Fruit fly (Drosophila melanogaster) whole organism: ENCODE measurements around the gene CG12105.

Experiments
- CG8478 ChIP-seq: fragments of >200 bp; optimal IDR thresholded peaks from 2 replicates; lab custom pipeline; 2018; ENCODE audit warnings: inconsistent platforms
- Dll ChIP-seq: fragments of >200 bp; optimal IDR thresholded peaks from 2 replicates; lab custom pipeline; 2017
- EcR ChIP-seq, 2 experiments: fragments of >200 bp; optimal IDR thresholded peaks; 2 replicates each; lab custom pipeline; 2017; ENCODE audit warnings: missing biosample characterization in 2 of 2, missing genetic modification characterization in 2 of 2, missing genetic modification reagents in 2 of 2
- pan ChIP-seq: fragments of >200 bp; optimal IDR thresholded peaks from 2 replicates; lab custom pipeline; 2017
- psq ChIP-seq: fragments of >200 bp; optimal IDR thresholded peaks from 2 replicates; lab custom pipeline; 2017
- usp ChIP-seq: fragments of >200 bp; optimal IDR thresholded peaks from 2 replicates; lab custom pipeline; 2017; ENCODE audit warnings: missing biosample characterization, missing genetic modification characterization, mixed read lengths

The CG12105 gene

dm6 chr3L:1578391-1578948 is 37.1 kb downstream of the CG12105 start:
- no peak for TF ChIP-seq CG8478 (lab: Kevin White, UChicago)
- no peak for TF ChIP-seq Dll (lab: Kevin White, UChicago)
- TF ChIP-seq usp = no peak
- TF ChIP-seq pan = no peak
- no peak for TF ChIP-seq EcR (GFP tag; optimal IDR thresholded peaks at IDR 0.05; lab: Kevin White, UChicago)
- no peak for TF ChIP-seq psq (lab: Kevin White, UChicago)

DNA sequence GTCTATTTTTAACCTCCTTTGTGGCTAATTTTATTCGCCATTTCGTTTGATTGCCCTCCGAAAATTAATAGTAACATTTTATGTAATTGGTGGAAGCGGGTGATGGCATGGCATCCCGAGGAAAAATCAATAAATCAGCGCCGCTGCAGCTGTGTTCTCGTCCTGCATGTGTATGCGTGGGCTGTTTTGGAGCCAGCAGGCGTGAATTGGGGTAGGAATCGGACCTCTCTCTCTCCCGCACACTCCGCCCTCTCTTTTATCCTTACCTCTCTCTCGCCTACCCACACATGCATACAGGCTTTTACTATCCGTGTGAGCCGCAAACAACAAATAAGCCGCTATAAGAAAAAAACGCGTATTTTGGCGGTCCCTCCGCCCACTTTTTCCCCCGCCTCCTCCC is 38.3 kb downstream of the CG12105 start:
- no peak for TF ChIP-seq CG8478 (lab: Kevin White, UChicago)
- no peak for TF ChIP-seq Dll (lab: Kevin White, UChicago)
- no peak for TF ChIP-seq usp
- no peak for TF ChIP-seq EcR (GFP tag; optimal IDR thresholded peaks at IDR 0.05; lab: Kevin White, UChicago)
- TF ChIP-seq psq (lab: Kevin White, UChicago) = no peak
- TF ChIP-seq pan = no peak

dm6 chr3L:1576489-1577106 is 39.0 kb downstream of the CG12105 start, which contains the start of gene CG13917:
Gene CG13917 (plus strand): TSS chr3L:1576699.
- no peak for TF ChIP-seq usp
- TF ChIP-seq pan = no peak
- TF ChIP-seq CG8478 (lab: Kevin White, UChicago) = no peak
- TF ChIP-seq Dll (lab: Kevin White, UChicago) = no peak
- TF ChIP-seq psq (lab: Kevin White, UChicago) = no peak
- no peak for TF ChIP-seq EcR (GFP tag; optimal IDR thresholded peaks at IDR 0.05; lab: Kevin White, UChicago)

DNA sequence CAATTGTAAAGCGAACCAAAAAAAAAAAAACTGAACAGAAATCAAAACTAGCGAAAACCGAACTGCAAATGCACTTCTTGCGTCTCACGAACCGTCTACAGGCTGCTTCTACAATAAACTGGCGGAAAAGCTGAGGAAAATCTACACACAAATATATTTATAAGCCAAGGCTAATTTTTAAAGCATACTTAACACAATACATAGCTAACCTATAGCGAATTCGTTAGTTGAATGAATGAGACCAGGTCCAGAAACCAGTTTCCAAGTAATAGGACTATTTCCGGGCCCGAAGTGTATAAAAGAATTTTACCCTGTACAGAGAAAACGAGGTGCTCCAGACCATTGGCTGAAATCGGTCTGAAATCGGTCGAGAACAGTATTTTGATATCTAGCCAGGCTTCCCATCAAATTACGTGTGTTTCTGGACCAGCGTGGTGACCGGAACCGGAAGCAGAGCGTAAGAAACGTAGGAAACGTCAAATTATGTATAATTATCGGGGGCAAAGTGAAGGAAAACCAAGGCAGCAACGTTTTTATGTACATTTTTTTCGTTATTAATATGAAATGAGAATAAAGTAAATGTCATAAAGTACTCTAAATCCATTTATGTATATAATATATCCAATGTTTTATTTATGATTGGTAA is 39.7 kb downstream of the CG12105 start:
- TF ChIP-seq EcR (GFP tag; optimal IDR thresholded peaks at IDR 0.05; lab: Kevin White, UChicago) = no peak
- no peak for TF ChIP-seq Dll (lab: Kevin White, UChicago)
- no peak for TF ChIP-seq usp
- TF ChIP-seq pan = no peak
- no peak for TF ChIP-seq psq (lab: Kevin White, UChicago)
- no peak for TF ChIP-seq CG8478 (lab: Kevin White, UChicago)

DNA sequence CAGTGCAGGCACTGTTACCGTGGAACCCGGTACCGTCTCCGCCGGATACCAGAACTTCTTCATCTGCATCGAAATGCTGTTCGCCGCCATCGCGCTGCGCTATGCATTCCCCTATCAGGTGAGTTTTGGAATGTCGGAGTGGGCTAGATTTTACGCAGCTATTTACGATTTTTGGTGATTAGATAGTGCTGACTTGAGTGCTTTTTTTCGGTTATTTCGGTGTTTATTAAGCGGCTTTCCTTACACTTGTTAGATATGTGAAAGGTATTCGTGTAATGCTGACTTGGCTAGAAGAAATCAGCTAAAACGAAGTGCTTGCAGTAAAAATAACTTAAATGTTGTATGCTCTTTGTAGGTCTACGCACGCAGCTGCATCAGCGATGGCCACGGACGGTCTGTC is 42.4 kb downstream of the CG12105 start:
- TF ChIP-seq usp (no peak), EcR (GFP tag; optimal IDR thresholded peaks at IDR 0.05; lab: Kevin White, UChicago) (no peak), CG8478 (lab: Kevin White, UChicago) (no peak), Dll (lab: Kevin White, UChicago) (no peak)

DNA sequence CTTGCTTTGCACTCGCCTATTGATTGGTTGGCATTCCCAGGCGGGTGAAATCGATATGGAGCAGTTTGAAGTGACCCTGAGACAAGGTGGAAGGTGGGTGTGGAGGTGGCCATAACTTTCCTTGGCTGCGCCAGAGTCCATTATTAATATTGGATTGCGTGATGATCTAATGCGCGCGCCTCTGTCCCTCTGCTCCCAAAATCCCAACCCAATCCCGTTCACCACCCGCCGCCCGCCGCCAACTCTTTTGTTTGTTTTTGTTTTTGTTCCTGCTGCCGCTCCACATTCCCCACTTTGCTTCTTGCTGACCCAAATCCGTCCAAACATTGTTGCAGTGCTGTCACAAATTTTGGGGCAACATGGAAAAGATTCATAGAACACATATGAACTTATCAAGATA is 44.5 kb downstream of the CG12105 start:
- TF ChIP-seq Dll (lab: Kevin White, UChicago) (no peak), psq (lab: Kevin White, UChicago) (no peak), EcR (GFP tag; optimal IDR thresholded peaks at IDR 0.05; lab: Kevin White, UChicago) (no peak)

DNA sequence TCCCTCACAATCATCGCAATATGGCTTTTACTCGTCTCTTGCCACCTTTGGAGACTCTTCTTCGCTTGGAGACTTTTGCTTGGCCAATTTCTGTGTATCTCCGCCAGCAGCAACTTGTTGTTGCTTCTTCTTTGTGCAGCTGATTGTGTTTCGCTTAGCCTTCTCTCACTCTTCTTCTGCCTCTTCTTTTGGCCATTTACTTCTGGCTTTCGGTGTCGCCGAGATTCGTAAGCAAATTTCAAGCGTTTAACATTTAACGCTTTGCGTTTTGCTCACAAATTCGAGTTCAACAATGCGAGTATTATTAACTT is 45.7 kb downstream of the CG12105 start:
- TF ChIP-seq pan = no peak
- TF ChIP-seq EcR (GFP tag; optimal IDR thresholded peaks at IDR 0.05; lab: Kevin White, UChicago) = no peak
- TF ChIP-seq Dll (lab: Kevin White, UChicago) = no peak
- TF ChIP-seq psq (lab: Kevin White, UChicago) = no peak
- TF ChIP-seq usp = no peak
- TF ChIP-seq CG8478 (lab: Kevin White, UChicago) = no peak

dm6 chr3L:1569162-1569965 is 46.2 kb downstream of the CG12105 start, which contains the start of gene Tmep:
Gene Tmep (plus strand): TSS chr3L:1569181.
- TF ChIP-seq CG8478 (lab: Kevin White, UChicago) (no peak), pan (no peak), Dll (lab: Kevin White, UChicago) (no peak), psq (lab: Kevin White, UChicago) (no peak), usp (no peak), EcR (GFP tag; optimal IDR thresholded peaks at IDR 0.05; lab: Kevin White, UChicago) (no peak)

DNA sequence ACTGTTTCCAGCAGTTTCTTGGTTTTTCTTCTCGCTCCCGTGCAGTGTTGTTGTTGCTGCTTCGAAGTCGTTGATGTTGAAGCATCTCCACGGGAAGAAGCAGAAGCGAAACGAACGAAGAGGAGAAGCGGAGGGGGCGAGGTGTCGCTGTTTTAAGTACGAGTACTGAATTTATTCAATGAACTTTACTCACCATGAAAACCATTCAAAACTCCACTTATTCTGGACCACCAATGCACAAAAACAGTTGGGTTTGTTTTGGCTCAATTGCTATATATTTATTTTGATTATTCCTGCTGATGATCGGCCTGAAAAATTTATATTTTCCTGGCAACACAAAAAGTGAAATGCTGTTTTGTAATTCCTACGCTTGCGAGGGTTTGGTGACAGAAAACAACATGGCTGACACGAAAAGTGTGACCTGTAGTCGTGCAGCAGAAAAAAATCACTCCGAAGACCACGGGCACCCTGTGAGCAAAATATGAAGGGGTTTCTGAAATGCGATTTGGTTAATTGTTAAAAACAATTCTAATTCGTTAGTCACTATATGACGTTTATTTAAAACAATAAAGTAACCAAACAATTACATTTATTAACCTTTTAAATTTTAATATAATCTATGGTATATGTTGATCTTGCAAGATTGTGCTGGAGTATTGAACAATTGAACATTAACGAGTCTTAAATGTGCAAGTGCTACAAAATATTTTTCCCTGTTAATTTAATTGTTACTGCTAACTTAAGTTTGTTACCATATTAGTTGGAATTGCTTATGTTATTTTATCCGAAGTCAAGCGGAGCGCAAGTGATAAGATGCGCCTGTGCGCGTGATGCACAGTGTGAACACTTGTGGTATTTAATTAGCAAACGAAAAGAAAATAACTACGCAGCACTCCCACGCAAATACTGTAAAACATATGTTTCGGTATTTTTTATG is 47.1 kb downstream of the CG12105 start, which contains the start of gene CG7879:
Gene CG7879 (minus strand): TSS at position 384 of the 937 bp plus-strand sequence.
- TF ChIP-seq CG8478 (lab: Kevin White, UChicago) (no peak), EcR (GFP tag; optimal IDR thresholded peaks at IDR 0.05; lab: Kevin White, UChicago) (no peak), pan (no peak), usp (no peak), psq (lab: Kevin White, UChicago) (no peak), Dll (lab: Kevin White, UChicago) (no peak)

- no peak for TF ChIP-seq usp
- TF ChIP-seq Dll (lab: Kevin White, UChicago) = no peak
- no peak for TF ChIP-seq CG8478 (lab: Kevin White, UChicago)
- no peak for TF ChIP-seq EcR (GFP tag; optimal IDR thresholded peaks at IDR 0.05; lab: Kevin White, UChicago)
- no peak for TF ChIP-seq pan
- no peak for TF ChIP-seq psq (lab: Kevin White, UChicago)
These were observed 50.5 kb downstream of the CG12105 start, which contains the start of gene CG12003 for dm6 chr3L:1565092-1565491. Gene CG12003 (plus strand): TSS chr3L:1565392.
